Fruit fly (Drosophila melanogaster): ENCODE data around the gene Fum3.

Gene Fum3

dm6 chr3L:11431251-11431925, 34.3 kb downstream of the Fum3 start (continued):
- TF ChIP-seq bsh (GFP tag; optimal IDR thresholded peaks at IDR 0.05): peak; percentile 76 to 79
- TF ChIP-seq Optix (GFP tag; IDR thresholded peaks at IDR 0.05): peak; percentile 81
- no peak for TF ChIP-seq Neu2 (GFP tag; optimal IDR thresholded peaks at IDR 0.05; ENCODE audit: borderline replicate concordance)
- no peak for TF ChIP-seq CkIIα-i1 (GFP tag; IDR thresholded peaks at IDR 0.05)
- peak; percentile 9 for TF ChIP-seq CG11398 (GFP tag; optimal IDR thresholded peaks at IDR 0.05)
- peak; percentile 6 for TF ChIP-seq CrebB (tag; optimal IDR thresholded peaks at IDR 0.05)
- peak; percentile 54; the same call in 1 of the 2 replicates for TF ChIP-seq Rx (GFP tag; IDR thresholded peaks at IDR 0.05)
- TF ChIP-seq org-1 (GFP tag; optimal IDR thresholded peaks at IDR 0.05): peak; percentile 55
- TF ChIP-seq CG42726 (GFP tag; IDR thresholded peaks at IDR 0.05; ENCODE audit: partially characterized antibody): no peak
- TF ChIP-seq aop (GFP tag; IDR thresholded peaks at IDR 0.05): 0 out of 2 replicates have a peak, but pooled peaks have one; percentile 55
- no peak for TF ChIP-seq Lpt (GFP tag; optimal IDR thresholded peaks at IDR 0.05)
- TF ChIP-seq CG13123 (GFP tag; optimal IDR thresholded peaks at IDR 0.05): peak; percentile 34
- TF ChIP-seq odd (GFP tag; optimal IDR thresholded peaks at IDR 0.05): no peak
- no peak for TF ChIP-seq Gsc (GFP tag; IDR thresholded peaks at IDR 0.05)
- TF ChIP-seq nom (GFP tag; optimal IDR thresholded peaks at IDR 0.05): peak; percentile 69
- peak; percentile 41 for TF ChIP-seq Dad (GFP tag; optimal IDR thresholded peaks at IDR 0.05)
- peak; percentile 68 for TF ChIP-seq CG8944 (GFP tag; optimal IDR thresholded peaks at IDR 0.05)
- peak; percentile 34 for TF ChIP-seq jumu (GFP tag; optimal IDR thresholded peaks at IDR 0.05)
- TF ChIP-seq vvl (GFP tag; IDR thresholded peaks at IDR 0.05): peak; percentile 85
- TF ChIP-seq wor (GFP tag; IDR thresholded peaks at IDR 0.05): peak; percentile 69
- no peak for TF ChIP-seq pita (GFP tag; optimal IDR thresholded peaks at IDR 0.05)
- TF ChIP-seq CG11247 (GFP tag; IDR thresholded peaks at IDR 0.05): peak; percentile 84
- TF ChIP-seq Scr (GFP tag; IDR thresholded peaks at IDR 0.05; ENCODE audit: partially characterized antibody): no peak
- TF ChIP-seq CG12744 (GFP tag; optimal IDR thresholded peaks at IDR 0.05): peak; percentile 17
- peak; percentile 20 for TF ChIP-seq CG15696 (tag; optimal IDR thresholded peaks at IDR 0.05)
- peak; percentile 61; the same call in 1 of the 3 replicates for TF ChIP-seq so (GFP tag; IDR thresholded peaks at IDR 0.05)
- TF ChIP-seq CG16815 (GFP tag; optimal IDR thresholded peaks at IDR 0.05): peak; percentile 64
- TF ChIP-seq HLH4C (GFP tag; IDR thresholded peaks at IDR 0.05; ENCODE audit: partially characterized antibody): no peak
- TF ChIP-seq CG17912 (GFP tag; optimal IDR thresholded peaks at IDR 0.05): peak; percentile 36
- peak; percentile 72 for TF ChIP-seq E2f1 (GFP tag; IDR thresholded peaks at IDR 0.05)
- peak; percentile 58 for TF ChIP-seq ewg (GFP tag; optimal IDR thresholded peaks at IDR 0.05)
- TF ChIP-seq unc-4 (GFP tag; IDR thresholded peaks at IDR 0.05; ENCODE audit: partially characterized antibody): no peak
- TF ChIP-seq slp2 (GFP tag; optimal IDR thresholded peaks at IDR 0.05): no peak
- peak; percentile 77 for TF ChIP-seq fd3F (GFP tag; optimal IDR thresholded peaks at IDR 0.05)
- TF ChIP-seq Nf-YC (tag; optimal IDR thresholded peaks at IDR 0.05): no peak
- no peak for TF ChIP-seq chinmo (GFP tag; IDR thresholded peaks at IDR 0.05; ENCODE audit: partially characterized antibody)
- peak; percentile 44 for TF ChIP-seq gro (GFP tag; optimal IDR thresholded peaks at IDR 0.05)
- TF ChIP-seq Hr39 (optimal IDR thresholded peaks at IDR 0.05): no peak
- peak; percentile 8 for TF ChIP-seq Sox100B (GFP tag; optimal IDR thresholded peaks at IDR 0.05)
- TF ChIP-seq seq (GFP tag; IDR thresholded peaks at IDR 0.05): peak; percentile 74
- TF ChIP-seq CG14860 (GFP tag; IDR thresholded peaks at IDR 0.05; ENCODE audit: partially characterized antibody): no peak
- TF ChIP-seq CG7556 (GFP tag; optimal IDR thresholded peaks at IDR 0.05): peak; percentile 52
- TF ChIP-seq Camta (GFP tag; optimal IDR thresholded peaks at IDR 0.05): peak; percentile 49
- no peak for TF ChIP-seq CG13287 (GFP tag; IDR thresholded peaks at IDR 0.05; ENCODE audit: partially characterized antibody)
- TF ChIP-seq CG9876 (GFP tag; optimal IDR thresholded peaks at IDR 0.05): peak; percentile 9
- no peak for TF ChIP-seq usp (GFP tag; optimal IDR thresholded peaks at IDR 0.05)
- TF ChIP-seq HHEX (GFP tag; optimal IDR thresholded peaks at IDR 0.05): peak; percentile 66
- TF ChIP-seq Oli (tag; optimal IDR thresholded peaks at IDR 0.05): peak; percentile 88
- TF ChIP-seq tio (GFP tag; optimal IDR thresholded peaks at IDR 0.05): peak; percentile 65
- TF ChIP-seq CG10565 (GFP tag; optimal IDR thresholded peaks at IDR 0.05): no peak

All from whole organism, embryonic.